Fruit fly (Drosophila melanogaster) whole organism, embryonic: ENCODE data around the gene CG10809.

Experiments
- CG10147 ChIP-seq: fragments of 200-800 bp; sonication (Bioruptor generic); optimal IDR thresholded peaks from 2 replicates; lab custom pipeline; 2019; ENCODE audit warnings: missing biosample characterization, mild to moderate bottlenecking, missing genetic modification characterization, moderate library complexity
- CG10274 ChIP-seq: fragments of 200-800 bp; sonication (Bioruptor generic); optimal IDR thresholded peaks from 3 replicates; lab custom pipeline; 2017; ENCODE audit warnings: missing biosample characterization, mild to moderate bottlenecking, missing genetic modification characterization
- CG10462 ChIP-seq: fragments of 200-800 bp; sonication (Bioruptor generic); optimal IDR thresholded peaks from 2 replicates; lab custom pipeline; 2016; ENCODE audit warnings: missing biosample characterization, missing genetic modification characterization
- CG10959 ChIP-seq: fragments of 200-800 bp; sonication (Bioruptor generic); IDR thresholded peaks from 2 replicates; pipeline ENCODE4 v1.3.6; 2022; ENCODE audit warnings: missing biosample characterization, missing genetic modification characterization
- CG11504 ChIP-seq: fragments of 200-800 bp; sonication (Bioruptor generic); optimal IDR thresholded peaks from 3 replicates; lab custom pipeline; 2019; ENCODE audit warnings: missing biosample characterization, mild to moderate bottlenecking, missing genetic modification characterization, moderate library complexity
- CG11695 ChIP-seq: fragments of 200-800 bp; sonication (Bioruptor generic); IDR thresholded peaks from 3 replicates; pipeline ENCODE4 v1.3.6; 2022; ENCODE audit warnings: missing biosample characterization, missing genetic modification characterization
- CG12104 ChIP-seq: fragments of 200-800 bp; sonication (Bioruptor generic); optimal IDR thresholded peaks from 3 replicates; lab custom pipeline; 2016; ENCODE audit warnings: missing biosample characterization, missing genetic modification characterization
- CG1792 ChIP-seq: fragments of 200-800 bp; sonication (Bioruptor generic); optimal IDR thresholded peaks from 2 replicates; lab custom pipeline; 2016; ENCODE audit warnings: missing biosample characterization, missing genetic modification characterization
- CG31365 ChIP-seq: fragments of 200-800 bp; sonication (Bioruptor generic); optimal IDR thresholded peaks from 2 replicates; lab custom pipeline; 2018; ENCODE audit warnings: missing biosample characterization, mild to moderate bottlenecking, missing genetic modification characterization
- CG32767 ChIP-seq: fragments of 200-800 bp; sonication (Bioruptor generic); IDR thresholded peaks from 2 replicates; pipeline ENCODE4 v1.3.6; 2022; ENCODE audit warnings: missing biosample characterization, missing genetic modification characterization
- CG42726 ChIP-seq: fragments of 200-800 bp; sonication (Bioruptor generic); IDR thresholded peaks from 2 replicates; pipeline ENCODE4 v1.3.6; 2022; ENCODE audit warnings: missing biosample characterization, missing genetic modification characterization; ENCODE audit not compliant: partially characterized antibody
- CG6654 ChIP-seq: fragments of 200-800 bp; sonication (Bioruptor generic); optimal IDR thresholded peaks from 2 replicates; lab custom pipeline; 2017; ENCODE audit warnings: missing biosample characterization, mild to moderate bottlenecking, missing genetic modification characterization
- CG7357 ChIP-seq: fragments of 200-800 bp; sonication (Bioruptor generic); IDR thresholded peaks from 3 replicates; pipeline ENCODE4 v1.3.6; 2022; ENCODE audit warnings: missing biosample characterization, missing genetic modification characterization
- CG9727 ChIP-seq: fragments of 200-800 bp; sonication (Bioruptor generic); optimal IDR thresholded peaks from 3 replicates; lab custom pipeline; 2017; ENCODE audit warnings: missing biosample characterization, mild to moderate bottlenecking, missing genetic modification characterization
- CG9797 ChIP-seq: fragments of 200-800 bp; sonication (Bioruptor generic); optimal IDR thresholded peaks from 3 replicates; lab custom pipeline; 2018; ENCODE audit warnings: missing biosample characterization, mild to moderate bottlenecking, missing genetic modification characterization
- ERR ChIP-seq: fragments of 200-800 bp; sonication (Bioruptor generic); optimal IDR thresholded peaks from 2 replicates; lab custom pipeline; 2016; ENCODE audit warnings: missing biosample characterization, missing genetic modification characterization
- Eip74EF ChIP-seq, 2 experiments: fragments of 200-800 bp in 1 of 2; fragments of >200 bp in 1 of 2; sonication (Bioruptor generic) in 1 of 2; optimal IDR thresholded peaks; 2 replicates each; lab custom pipeline; 2017 to 2019; ENCODE audit warnings: missing biosample characterization in 2 of 2, missing genetic modification characterization in 2 of 2, mild to moderate bottlenecking in 1 of 2, moderate library complexity in 1 of 2
- Hand ChIP-seq: fragments of 200-800 bp; sonication (Bioruptor generic); optimal IDR thresholded peaks from 2 replicates; lab custom pipeline; 2017; ENCODE audit warnings: mild to moderate bottlenecking, missing biosample characterization, missing genetic modification reagents, missing genetic modification characterization
- Hr39 ChIP-seq: fragments of >200 bp; optimal IDR thresholded peaks from 2 replicates; lab custom pipeline; 2017
- Hr78 ChIP-seq, 2 experiments: fragments of 200-800 bp in 1 of 2; fragments of >200 bp in 1 of 2; sonication (Bioruptor generic) in 1 of 2; optimal IDR thresholded peaks; 2 replicates each; lab custom pipeline; 2017 to 2019; ENCODE audit warnings: missing biosample characterization in 2 of 2, missing genetic modification characterization in 2 of 2, mild to moderate bottlenecking in 1 of 2, moderate library complexity in 1 of 2
- Med ChIP-seq: fragments of 200-800 bp; sonication (Bioruptor generic); peaks from one replicate; lab custom pipeline; 2016; ENCODE audit warnings: missing biosample characterization, missing genetic modification characterization, mild to moderate bottlenecking, inconsistent platforms, moderate library complexity
- Myb ChIP-seq: fragments of 200-800 bp; sonication (Bioruptor generic); optimal IDR thresholded peaks from 2 replicates; lab custom pipeline; 2016; ENCODE audit warnings: missing biosample characterization, missing genetic modification characterization
- NC2β ChIP-seq: fragments of 200-800 bp; sonication (Bioruptor generic); optimal IDR thresholded peaks from 2 replicates; lab custom pipeline; 2016; ENCODE audit warnings: missing biosample characterization, missing genetic modification characterization
- Nf-YB ChIP-seq: fragments of 200-800 bp; sonication (Bioruptor generic); optimal IDR thresholded peaks from 3 replicates; lab custom pipeline; 2019; ENCODE audit warnings: missing biosample characterization, mild to moderate bottlenecking, missing genetic modification characterization, moderate library complexity
- Oli ChIP-seq: fragments of 200-800 bp; sonication (Bioruptor generic); optimal IDR thresholded peaks from 2 replicates; lab custom pipeline; 2018; ENCODE audit warnings: missing biosample characterization, mild to moderate bottlenecking, missing genetic modification characterization, moderate library complexity
- Opbp ChIP-seq: fragments of 200-800 bp; sonication (Bioruptor generic); IDR thresholded peaks from 3 replicates; pipeline ENCODE4 v1.3.6; 2022; ENCODE audit warnings: missing biosample characterization, missing genetic modification characterization; ENCODE audit not compliant: partially characterized antibody
- PHDP ChIP-seq: fragments of 200-800 bp; sonication (Bioruptor generic); optimal IDR thresholded peaks from 3 replicates; lab custom pipeline; 2018; ENCODE audit warnings: missing biosample characterization, mild to moderate bottlenecking, missing genetic modification characterization, moderate library complexity
- abd-A ChIP-seq: fragments of 200-800 bp; sonication (Bioruptor generic); optimal IDR thresholded peaks from 3 replicates; lab custom pipeline; 2019; ENCODE audit warnings: missing biosample characterization, mild to moderate bottlenecking, missing genetic modification characterization, moderate library complexity
- bsh ChIP-seq, 2 experiments: fragments of 200-800 bp; sonication (Bioruptor generic); optimal IDR thresholded peaks; 2 replicates each; lab custom pipeline; 2017 to 2018; ENCODE audit warnings: mild to moderate bottlenecking in 2 of 2, missing biosample characterization in 2 of 2, missing genetic modification characterization in 2 of 2, moderate library complexity in 1 of 2
- cad ChIP-seq: fragments of >200 bp; optimal IDR thresholded peaks from 2 replicates; lab custom pipeline; 2017; ENCODE audit warnings: missing biosample characterization, missing genetic modification characterization
- chinmo ChIP-seq: fragments of 200-800 bp; sonication (Bioruptor generic); IDR thresholded peaks from 4 replicates; pipeline ENCODE4 v1.3.6; 2022; ENCODE audit warnings: missing biosample characterization, missing genetic modification characterization; ENCODE audit not compliant: partially characterized antibody
- corto ChIP-seq: fragments of 200-800 bp; sonication (Bioruptor generic); optimal IDR thresholded peaks from 2 replicates; lab custom pipeline; 2016; ENCODE audit warnings: missing biosample characterization, mild to moderate bottlenecking, missing genetic modification characterization, moderate library complexity
- da ChIP-seq: fragments of 200-800 bp; sonication (Bioruptor generic); optimal IDR thresholded peaks from 2 replicates; lab custom pipeline; 2016; ENCODE audit warnings: missing biosample characterization, missing genetic modification characterization
- dpn ChIP-seq, 2 experiments: fragments of 200-800 bp; sonication (Bioruptor generic); optimal IDR thresholded peaks; 3 replicates each; lab custom pipeline; 2016; ENCODE audit warnings: missing biosample characterization in 2 of 2, missing genetic modification characterization in 2 of 2
- fru ChIP-seq: fragments of >200 bp; optimal IDR thresholded peaks from 2 replicates; lab custom pipeline; 2017
- gfzf ChIP-seq: fragments of 200-800 bp; sonication (Bioruptor generic); optimal IDR thresholded peaks from 2 replicates; lab custom pipeline; 2016; ENCODE audit warnings: missing biosample characterization, mild to moderate bottlenecking, missing genetic modification characterization, moderate library complexity
- jigr1 ChIP-seq: fragments of 200-800 bp; sonication (Bioruptor generic); IDR thresholded peaks from 3 replicates; pipeline ENCODE4 v1.3.6; 2022; ENCODE audit warnings: missing biosample characterization, missing genetic modification characterization
- kay ChIP-seq: fragments of 200-800 bp; sonication (Bioruptor generic); optimal IDR thresholded peaks from 2 replicates; lab custom pipeline; 2016; ENCODE audit warnings: missing biosample characterization, missing genetic modification characterization
- knrl ChIP-seq: fragments of 200-800 bp; sonication (Bioruptor generic); IDR thresholded peaks from 3 replicates; pipeline ENCODE4 v1.3.6; 2022; ENCODE audit warnings: missing biosample characterization, missing genetic modification characterization; ENCODE audit not compliant: partially characterized antibody
- luna ChIP-seq: fragments of 200-800 bp; sonication (Bioruptor generic); optimal IDR thresholded peaks from 2 replicates; lab custom pipeline; 2016; ENCODE audit warnings: missing biosample characterization, missing genetic modification characterization
- mirr ChIP-seq: fragments of 200-800 bp; sonication (Bioruptor generic); optimal IDR thresholded peaks from 3 replicates; lab custom pipeline; 2018; ENCODE audit warnings: missing biosample characterization, mild to moderate bottlenecking, missing genetic modification characterization
- org-1 ChIP-seq: fragments of 200-800 bp; sonication (Bioruptor generic); optimal IDR thresholded peaks from 2 replicates; lab custom pipeline; 2017; ENCODE audit warnings: missing biosample characterization, missing genetic modification characterization
- peb ChIP-seq: fragments of 200-800 bp; sonication (Bioruptor generic); IDR thresholded peaks from 2 replicates; pipeline ENCODE4 v1.3.6; 2022; ENCODE audit warnings: missing biosample characterization, missing genetic modification characterization
- schlank ChIP-seq: fragments of 200-800 bp; sonication (Bioruptor generic); optimal IDR thresholded peaks from 2 replicates; lab custom pipeline; 2018; ENCODE audit warnings: missing biosample characterization, mild to moderate bottlenecking, missing genetic modification characterization
- sna ChIP-seq: fragments of 200-800 bp; sonication (Bioruptor generic); IDR thresholded peaks from 2 replicates; pipeline ENCODE4 v1.3.6; 2022; ENCODE audit warnings: missing biosample characterization, missing genetic modification characterization; ENCODE audit not compliant: partially characterized antibody
- sqz ChIP-seq: fragments of 200-800 bp; sonication (Bioruptor generic); optimal IDR thresholded peaks from 3 replicates; lab custom pipeline; 2018; ENCODE audit warnings: missing biosample characterization, mild to moderate bottlenecking, missing genetic modification characterization
- ssp ChIP-seq: fragments of 200-800 bp; sonication (Bioruptor generic); IDR thresholded peaks from 2 replicates; pipeline ENCODE4 v1.3.6; 2022; ENCODE audit warnings: missing biosample characterization, missing genetic modification characterization
- tin ChIP-seq: fragments of 200-800 bp; sonication (Bioruptor generic); optimal IDR thresholded peaks from 3 replicates; lab custom pipeline; 2016; ENCODE audit warnings: missing biosample characterization, missing genetic modification characterization
- trh ChIP-seq: fragments of 200-800 bp; sonication (Bioruptor generic); optimal IDR thresholded peaks from 2 replicates; lab custom pipeline; 2016; ENCODE audit warnings: missing biosample characterization, missing genetic modification characterization
- wor ChIP-seq: fragments of 200-800 bp; sonication (Bioruptor generic); IDR thresholded peaks from 2 replicates; pipeline ENCODE4 v1.3.6; 2022; ENCODE audit warnings: missing biosample characterization, missing genetic modification characterization

The CG10809 gene

DNA sequence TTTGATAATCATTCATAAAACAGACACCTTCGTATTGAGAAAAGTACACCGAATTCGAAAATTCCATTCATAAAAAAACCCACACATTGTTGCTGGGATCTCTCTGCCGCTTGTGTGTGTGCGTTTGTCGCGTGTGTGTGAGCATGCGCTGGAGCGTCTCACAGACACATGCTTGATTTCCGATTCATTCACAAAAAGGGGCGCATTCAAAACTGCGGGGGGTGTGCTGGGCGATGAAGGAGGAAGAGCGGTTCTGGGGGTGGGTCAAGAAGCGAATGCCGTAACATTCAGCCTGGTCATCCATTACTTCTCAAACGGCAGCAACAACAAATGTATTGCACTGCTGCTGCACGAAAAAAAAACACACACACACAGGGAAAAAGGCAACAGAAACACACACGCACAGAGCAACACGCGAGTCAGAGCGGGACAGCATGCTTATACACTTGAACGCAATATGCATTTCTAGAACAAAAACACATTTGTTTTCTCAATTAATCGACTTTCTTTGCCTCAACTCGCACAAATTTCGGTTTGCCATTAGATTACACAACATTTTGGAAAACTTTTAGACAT is 5.7 kb downstream of the CG10809 start (continued):
- TF ChIP-seq peb (GFP tag; lab: Robert Waterston, UW), result 0 out of 2 replicates have a peak, but pooled peaks have one; percentile 7
- no peak for TF ChIP-seq CG10462 (GFP tag; lab: Kevin White, UChicago)
- TF ChIP-seq CG9727 (GFP tag; lab: Kevin White, UChicago), result no peak
- TF ChIP-seq NC2β (GFP tag; lab: Kevin White, UChicago), result no peak
- no peak for TF ChIP-seq CG11695
- TF ChIP-seq sna, result no peak
- TF ChIP-seq corto (GFP tag; lab: Kevin White, UChicago), result no peak
- TF ChIP-seq Myb (GFP tag; lab: Kevin White, UChicago), result no peak
- TF ChIP-seq chinmo (GFP tag; lab: Robert Waterston, UW), result peak; percentile 91; the same call in 3 of the 4 replicates
- TF ChIP-seq CG10274, result no peak
- no peak for TF ChIP-seq wor (GFP tag; lab: Robert Waterston, UW)
- TF ChIP-seq kay (GFP tag; lab: Kevin White, UChicago), result no peak
- TF ChIP-seq tin (GFP tag; lab: Kevin White, UChicago), result peak; percentile 20
- TF ChIP-seq CG6654 (GFP tag; lab: Kevin White, UChicago), result no peak
- TF ChIP-seq CG10147, result no peak
- peak; percentile 45 for TF ChIP-seq CG11504
- peak; percentile 77 for TF ChIP-seq sqz (GFP tag; lab: Kevin White, UChicago)
- no peak for TF ChIP-seq CG7357 (GFP tag; lab: Robert Waterston, UW)
- no peak for TF ChIP-seq CG1792 (GFP tag; lab: Kevin White, UChicago)
- TF ChIP-seq CG42726 (GFP tag; lab: Robert Waterston, UW), result peak; percentile 25; the same call in 1 of the 2 replicates
- TF ChIP-seq Hr78 (GFP tag; optimal IDR thresholded peaks at IDR 0.05; lab: Kevin White, UChicago), result peak in 1 of 2 experiments; percentile 48
- no peak for TF ChIP-seq CG10959
- TF ChIP-seq ssp (GFP tag; lab: Robert Waterston, UW), result no peak
- TF ChIP-seq org-1 (GFP tag; lab: Kevin White, UChicago), result no peak
- TF ChIP-seq CG9797 (GFP tag; lab: Kevin White, UChicago), result no peak
- TF ChIP-seq fru (lab: Kevin White, UChicago), result no peak
- no peak for TF ChIP-seq CG31365 (tag; lab: Kevin White, UChicago)
- no peak for TF ChIP-seq jigr1 (GFP tag; lab: Robert Waterston, UW)
- no peak for TF ChIP-seq Oli (tag; lab: Kevin White, UChicago)
- TF ChIP-seq mirr (GFP tag; lab: Kevin White, UChicago), result no peak
- no peak for TF ChIP-seq Eip74EF (GFP tag; optimal IDR thresholded peaks at IDR 0.05; lab: Kevin White, UChicago)
- TF ChIP-seq PHDP, result no peak
- TF ChIP-seq cad (GFP tag; lab: Kevin White, UChicago), result no peak
- no peak for TF ChIP-seq knrl (GFP tag; lab: Robert Waterston, UW)
- TF ChIP-seq schlank (tag; lab: Kevin White, UChicago), result no peak
- TF ChIP-seq Med (GFP tag; lab: Kevin White, UChicago), result peak; percentile 68
- peak; percentile 76 for TF ChIP-seq abd-A (tag; lab: Kevin White, UChicago)
- no peak for TF ChIP-seq trh
- no peak for TF ChIP-seq Nf-YB
- TF ChIP-seq Opbp (GFP tag; lab: Robert Waterston, UW), result 0 out of 3 replicates have a peak, but pooled peaks have one; percentile 45
- no peak for TF ChIP-seq da (GFP tag; lab: Kevin White, UChicago)
- TF ChIP-seq bsh (GFP tag; optimal IDR thresholded peaks at IDR 0.05; lab: Kevin White, UChicago), result no peak
- no peak for TF ChIP-seq Hr39 (lab: Kevin White, UChicago)
- no peak for TF ChIP-seq gfzf (GFP tag; lab: Kevin White, UChicago)
- TF ChIP-seq CG12104, result no peak
- TF ChIP-seq luna, result no peak
- TF ChIP-seq CG32767 (GFP tag; lab: Robert Waterston, UW), result no peak; the same call in 1 of the 2 replicates
- TF ChIP-seq ERR, result no peak
- no peak for TF ChIP-seq Hand
- no peak for TF ChIP-seq dpn (GFP tag; optimal IDR thresholded peaks at IDR 0.05; lab: Kevin White, UChicago)
